Fruit fly (Drosophila melanogaster): ENCODE data around the gene CG31287.

DNA sequence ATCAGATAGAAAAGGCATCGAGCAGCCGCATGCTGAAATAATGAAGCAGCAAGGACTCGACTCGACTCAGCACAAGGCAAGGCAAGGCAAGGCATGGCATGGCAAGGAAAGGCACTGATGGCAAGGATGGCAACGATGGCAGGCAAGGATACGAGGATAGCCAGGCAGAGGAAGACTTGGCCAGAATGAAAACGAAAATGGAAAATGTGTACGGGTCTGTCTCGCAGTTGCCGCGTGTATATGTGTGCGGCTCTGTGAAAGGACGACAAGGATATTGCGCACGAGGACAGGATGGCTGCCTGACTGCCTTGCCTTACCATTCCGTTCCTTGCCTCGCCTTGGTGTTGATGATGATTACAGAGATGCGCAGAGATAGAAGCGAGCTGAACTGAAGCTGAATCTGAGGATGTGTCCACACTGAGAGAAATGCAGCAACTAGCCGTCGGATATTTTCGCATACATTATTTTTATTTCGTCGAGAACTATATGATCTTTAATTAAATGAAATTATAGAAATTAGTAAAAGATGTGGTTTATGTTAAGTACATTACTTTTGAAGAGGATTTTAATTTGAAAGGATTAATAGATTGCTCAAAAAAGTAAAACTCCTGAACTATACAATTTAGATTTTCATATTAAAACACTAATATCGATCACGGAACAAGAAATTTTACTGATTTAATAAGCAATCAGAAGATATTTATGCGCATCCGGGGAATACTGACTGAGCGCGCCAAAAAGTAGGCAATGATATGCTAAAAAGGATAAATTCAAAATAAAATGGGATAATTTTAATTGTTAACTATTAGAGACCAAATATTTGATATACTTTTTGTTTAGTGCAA lies 11.5 kb downstream of the CG31287 start:
- TF ChIP-seq Myc (optimal IDR thresholded peaks at IDR 0.05): no peak
- no peak for TF ChIP-seq h (optimal IDR thresholded peaks at IDR 0.05)
- TF ChIP-seq ttk (optimal IDR thresholded peaks at IDR 0.05): no peak
- no peak for TF ChIP-seq insv (optimal IDR thresholded peaks at IDR 0.05)

Data from Kc167 (cell line).